Worm (Caenorhabditis elegans) whole organism, midembryonic: Measurements from ENCODE around the gene lbp-7.

Source experiments
- T22C8.4 ChIP-seq: fragments of 200-800 bp; sonication (Bioruptor generic); IDR thresholded peaks from 2 replicates; pipeline ENCODE4 v1.3.6; 2022; ENCODE audit warnings: missing genetic modification characterization, missing compliant biosample characterization
- cog-1 ChIP-seq: sonication (generic microtip); optimal IDR thresholded peaks from 2 replicates; lab custom pipeline; 2016; ENCODE audit warnings: missing genetic modification characterization, missing compliant biosample characterization
- flt-1 ChIP-seq: fragments of 200-800 bp; sonication (Bioruptor generic); IDR thresholded peaks from 2 replicates; pipeline ENCODE4 v1.3.6; 2022; ENCODE audit warnings: missing genetic modification characterization, missing compliant biosample characterization
- klf-2 ChIP-seq: fragments of 200-800 bp; sonication (Bioruptor generic); conservative IDR thresholded peaks from 2 replicates; pipeline ENCODE4 v1.3.6; 2022; ENCODE audit warnings: missing genetic modification reagents, missing genetic modification characterization, missing compliant biosample characterization
- ref-1 ChIP-seq: fragments of 200-800 bp; sonication (Bioruptor generic); conservative IDR thresholded peaks from 2 replicates; pipeline ENCODE4 v1.3.6; 2022; ENCODE audit warnings: missing genetic modification reagents, missing genetic modification characterization, missing compliant biosample characterization
- tab-1 ChIP-seq: fragments of 200-800 bp; sonication (Bioruptor generic); IDR thresholded peaks from 2 replicates; pipeline ENCODE4 v1.3.6; 2022; ENCODE audit warnings: missing genetic modification characterization, missing compliant biosample characterization

DNA sequence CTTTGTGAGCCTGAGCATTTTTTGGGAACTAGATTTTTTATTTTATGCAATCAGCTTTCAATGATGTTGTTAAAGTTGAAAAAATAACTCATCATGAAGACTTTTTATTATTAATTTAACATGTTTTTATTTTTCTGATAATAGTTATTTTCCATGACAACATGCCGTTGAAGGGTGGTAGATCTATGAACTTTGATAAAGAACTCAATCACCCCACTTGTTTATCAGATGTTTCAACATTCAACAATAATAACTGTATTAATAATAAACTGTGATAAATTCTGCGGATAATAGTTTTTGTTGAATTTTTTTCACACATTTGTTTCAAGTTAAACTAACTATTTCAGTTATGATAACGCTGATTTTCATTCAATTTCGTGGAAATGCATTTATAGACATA, 12.1 kb downstream of the lbp-7 start:
- TF ChIP-seq tab-1 (GFP tag; lab: Robert Waterston, UW), result no peak
- TF ChIP-seq ref-1 (GFP tag; lab: Robert Waterston, UW), result no peak
- TF ChIP-seq cog-1 (tag; lab: Kevin White, UChicago), result no peak
- TF ChIP-seq klf-2, result no peak
- no peak for TF ChIP-seq T22C8.4 (GFP tag; lab: Robert Waterston, UW)
- no peak for TF ChIP-seq flt-1 (GFP tag; lab: Robert Waterston, UW)
